Fruit fly (Drosophila melanogaster) whole organism, embryonic: ENCODE data around the gene PIP82.

Experiments
- CG14441 ChIP-seq: fragments of 200-800 bp; sonication (Bioruptor generic); IDR thresholded peaks from 2 replicates; pipeline ENCODE4 v1.3.6; 2022; ENCODE audit warnings: missing biosample characterization, missing genetic modification characterization
- CG15479 ChIP-seq: fragments of 200-800 bp; sonication (Bioruptor generic); optimal IDR thresholded peaks from 3 replicates; lab custom pipeline; 2019; ENCODE audit warnings: missing biosample characterization, mild to moderate bottlenecking, missing genetic modification characterization, moderate library complexity
- CG17385 ChIP-seq: fragments of 200-800 bp; sonication (Bioruptor generic); optimal IDR thresholded peaks from 3 replicates; lab custom pipeline; 2018; ENCODE audit warnings: missing biosample characterization, mild to moderate bottlenecking, missing genetic modification characterization
- CG17802 ChIP-seq: fragments of 200-800 bp; sonication (Bioruptor generic); optimal IDR thresholded peaks from 2 replicates; lab custom pipeline; 2018; ENCODE audit warnings: missing biosample characterization, mild to moderate bottlenecking, missing genetic modification characterization, moderate library complexity
- CG2875 ChIP-seq: fragments of 200-800 bp; sonication (Bioruptor generic); optimal IDR thresholded peaks from 2 replicates; lab custom pipeline; 2017; ENCODE audit warnings: missing biosample characterization, mild to moderate bottlenecking, missing genetic modification characterization, missing genetic modification reagents
- CG30431 ChIP-seq: fragments of 200-800 bp; sonication (Bioruptor generic); optimal IDR thresholded peaks from 2 replicates; lab custom pipeline; 2017; ENCODE audit warnings: missing biosample characterization, missing genetic modification characterization
- CG31441 ChIP-seq: fragments of 200-800 bp; sonication (Bioruptor generic); IDR thresholded peaks from 2 replicates; pipeline ENCODE4 v1.3.6; 2022; ENCODE audit warnings: missing biosample characterization, missing genetic modification characterization
- CG32532 ChIP-seq: fragments of 200-800 bp; sonication (Bioruptor generic); IDR thresholded peaks from 2 replicates; pipeline ENCODE4 v1.3.6; 2022; ENCODE audit warnings: missing biosample characterization, missing genetic modification characterization
- CG3995 ChIP-seq: fragments of 200-800 bp; sonication (Bioruptor generic); optimal IDR thresholded peaks from 3 replicates; lab custom pipeline; 2016; ENCODE audit warnings: missing biosample characterization, missing genetic modification characterization
- CG42726 ChIP-seq: fragments of 200-800 bp; sonication (Bioruptor generic); IDR thresholded peaks from 2 replicates; pipeline ENCODE4 v1.3.6; 2022; ENCODE audit warnings: missing biosample characterization, missing genetic modification characterization; ENCODE audit not compliant: partially characterized antibody
- CG43689 ChIP-seq: fragments of 200-800 bp; sonication (Bioruptor generic); IDR thresholded peaks from 2 replicates; pipeline ENCODE4 v1.3.6; 2022; ENCODE audit warnings: missing biosample characterization, missing genetic modification characterization
- CG4404 ChIP-seq: fragments of 200-800 bp; sonication (Bioruptor generic); IDR thresholded peaks from 2 replicates; pipeline ENCODE4 v1.3.6; 2022; ENCODE audit warnings: missing biosample characterization, missing genetic modification characterization
- CG4424 ChIP-seq: fragments of 200-800 bp; sonication (Bioruptor generic); optimal IDR thresholded peaks from 3 replicates; lab custom pipeline; 2016; ENCODE audit warnings: missing biosample characterization, missing genetic modification characterization
- CG6272 ChIP-seq: fragments of 200-800 bp; sonication (Bioruptor generic); IDR thresholded peaks from 2 replicates; pipeline ENCODE4 v1.3.6; 2022; ENCODE audit warnings: missing biosample characterization, missing genetic modification characterization
- CG6689 ChIP-seq: fragments of 200-800 bp; sonication (Bioruptor generic); IDR thresholded peaks from 2 replicates; pipeline ENCODE4 v1.3.6; 2022; ENCODE audit warnings: missing biosample characterization, missing genetic modification characterization
- CG8281 ChIP-seq: fragments of 200-800 bp; sonication (Bioruptor generic); optimal IDR thresholded peaks from 2 replicates; lab custom pipeline; 2018; ENCODE audit warnings: missing biosample characterization, mild to moderate bottlenecking, missing genetic modification characterization, moderate library complexity
- CG8290 ChIP-seq, 3 experiments: fragments of 200-800 bp; sonication (Bioruptor generic); optimal IDR thresholded peaks; 2 replicates each; lab custom pipeline; 2016 to 2019; ENCODE audit warnings: missing biosample characterization in 3 of 3, missing genetic modification characterization in 3 of 3, mild to moderate bottlenecking in 2 of 3, moderate library complexity in 1 of 3
- CG8359 ChIP-seq: fragments of 200-800 bp; sonication (Bioruptor generic); optimal IDR thresholded peaks from 2 replicates; lab custom pipeline; 2017; ENCODE audit warnings: missing biosample characterization, mild to moderate bottlenecking, missing genetic modification characterization, borderline replicate concordance
- CG9727 ChIP-seq: fragments of 200-800 bp; sonication (Bioruptor generic); optimal IDR thresholded peaks from 3 replicates; lab custom pipeline; 2017; ENCODE audit warnings: missing biosample characterization, mild to moderate bottlenecking, missing genetic modification characterization
- CG9817 ChIP-seq: fragments of 200-800 bp; sonication (Bioruptor generic); optimal IDR thresholded peaks from 2 replicates; lab custom pipeline; 2018; ENCODE audit warnings: missing biosample characterization, mild to moderate bottlenecking, missing genetic modification characterization, moderate library complexity
- Dref ChIP-seq: fragments of 200-800 bp; sonication (Bioruptor generic); IDR thresholded peaks from 2 replicates; pipeline ENCODE4 v1.3.6; 2022; ENCODE audit warnings: missing biosample characterization, missing genetic modification characterization
- Drgx ChIP-seq: fragments of 200-800 bp; sonication (Bioruptor generic); IDR thresholded peaks from 2 replicates; pipeline ENCODE4 v1.3.6; 2022; ENCODE audit warnings: missing biosample characterization, missing genetic modification characterization
- Elba2 ChIP-seq: fragments of 200-800 bp; sonication (Bioruptor generic); optimal IDR thresholded peaks from 3 replicates; lab custom pipeline; 2016; ENCODE audit warnings: missing biosample characterization, missing genetic modification characterization
- Gsc ChIP-seq: fragments of 200-800 bp; sonication (Bioruptor generic); IDR thresholded peaks from 2 replicates; pipeline ENCODE4 v1.3.6; 2022; ENCODE audit warnings: missing biosample characterization, missing genetic modification characterization
- HLH3B ChIP-seq: fragments of 200-800 bp; sonication (Bioruptor generic); IDR thresholded peaks from 2 replicates; pipeline ENCODE4 v1.3.6; 2022; ENCODE audit warnings: missing biosample characterization, missing genetic modification characterization
- Hsf ChIP-seq: fragments of 200-800 bp; sonication (Bioruptor generic); optimal IDR thresholded peaks from 3 replicates; lab custom pipeline; 2016; ENCODE audit warnings: missing biosample characterization, missing genetic modification characterization
- Jarid2 ChIP-seq: fragments of 200-800 bp; sonication (Bioruptor generic); optimal IDR thresholded peaks from 3 replicates; lab custom pipeline; 2017; ENCODE audit warnings: mild to moderate bottlenecking, missing biosample characterization, missing genetic modification reagents, missing genetic modification characterization
- MTF-1 ChIP-seq: fragments of 200-800 bp; sonication (Bioruptor generic); optimal IDR thresholded peaks from 2 replicates; lab custom pipeline; 2018; ENCODE audit warnings: missing biosample characterization, mild to moderate bottlenecking, missing genetic modification characterization, borderline replicate concordance
- NK7.1 ChIP-seq: fragments of 200-800 bp; sonication (Bioruptor generic); optimal IDR thresholded peaks from 3 replicates; lab custom pipeline; 2016; ENCODE audit warnings: missing biosample characterization, missing genetic modification characterization
- Opbp ChIP-seq: fragments of 200-800 bp; sonication (Bioruptor generic); IDR thresholded peaks from 3 replicates; pipeline ENCODE4 v1.3.6; 2022; ENCODE audit warnings: missing biosample characterization, missing genetic modification characterization; ENCODE audit not compliant: partially characterized antibody
- Tbp ChIP-seq: fragments of >200 bp; optimal IDR thresholded peaks from 2 replicates; lab custom pipeline; 2018; ENCODE audit warnings: missing biosample characterization, missing genetic modification characterization
- abd-A ChIP-seq: fragments of 200-800 bp; sonication (Bioruptor generic); optimal IDR thresholded peaks from 3 replicates; lab custom pipeline; 2019; ENCODE audit warnings: missing biosample characterization, mild to moderate bottlenecking, missing genetic modification characterization, moderate library complexity
- aop ChIP-seq: fragments of 200-800 bp; sonication (Bioruptor generic); IDR thresholded peaks from 2 replicates; pipeline ENCODE4 v1.3.6; 2022; ENCODE audit warnings: missing biosample characterization, missing genetic modification characterization
- emc ChIP-seq: fragments of 200-800 bp; sonication (Bioruptor generic); optimal IDR thresholded peaks from 2 replicates; lab custom pipeline; 2016; ENCODE audit warnings: missing biosample characterization, missing genetic modification characterization
- fd64A ChIP-seq: fragments of 200-800 bp; sonication (Bioruptor generic); optimal IDR thresholded peaks from 3 replicates; lab custom pipeline; 2018; ENCODE audit warnings: missing biosample characterization, mild to moderate bottlenecking, missing genetic modification characterization
- fru ChIP-seq: fragments of >200 bp; optimal IDR thresholded peaks from 2 replicates; lab custom pipeline; 2017
- gcm ChIP-seq: fragments of 200-800 bp; sonication (Bioruptor generic); optimal IDR thresholded peaks from 2 replicates; lab custom pipeline; 2019; ENCODE audit warnings: missing biosample characterization, mild to moderate bottlenecking, missing genetic modification characterization, moderate library complexity
- gsb ChIP-seq: fragments of 200-800 bp; sonication (Bioruptor generic); IDR thresholded peaks from 2 replicates; pipeline ENCODE4 v1.3.6; 2022; ENCODE audit warnings: missing biosample characterization, missing genetic modification characterization
- hth ChIP-seq: fragments of >200 bp; optimal IDR thresholded peaks from 2 replicates; lab custom pipeline; 2017; ENCODE audit warnings: inconsistent platforms
- knrl ChIP-seq: fragments of 200-800 bp; sonication (Bioruptor generic); IDR thresholded peaks from 3 replicates; pipeline ENCODE4 v1.3.6; 2022; ENCODE audit warnings: missing biosample characterization, missing genetic modification characterization; ENCODE audit not compliant: partially characterized antibody
- lilli ChIP-seq: fragments of 200-800 bp; sonication (Bioruptor generic); optimal IDR thresholded peaks from 3 replicates; lab custom pipeline; 2016; ENCODE audit warnings: missing biosample characterization, missing genetic modification characterization
- nerfin-2 ChIP-seq: fragments of 200-800 bp; sonication (Bioruptor generic); IDR thresholded peaks from 2 replicates; pipeline ENCODE4 v1.3.6; 2022; ENCODE audit warnings: missing biosample characterization, missing genetic modification characterization; ENCODE audit not compliant: partially characterized antibody
- odd ChIP-seq: fragments of 200-800 bp; sonication (Bioruptor generic); optimal IDR thresholded peaks from 2 replicates; lab custom pipeline; 2017; ENCODE audit warnings: missing biosample characterization, mild to moderate bottlenecking, missing genetic modification characterization
- pnt ChIP-seq: fragments of 200-800 bp; sonication (Bioruptor generic); optimal IDR thresholded peaks from 3 replicates; lab custom pipeline; 2016; ENCODE audit warnings: missing biosample characterization, missing genetic modification characterization
- sens-2 ChIP-seq: fragments of 200-800 bp; sonication (Bioruptor generic); IDR thresholded peaks from 2 replicates; pipeline ENCODE4 v1.3.6; 2022; ENCODE audit warnings: missing biosample characterization, missing genetic modification characterization
- sima ChIP-seq: fragments of 200-800 bp; sonication (Bioruptor generic); optimal IDR thresholded peaks from 2 replicates; lab custom pipeline; 2016; ENCODE audit warnings: missing biosample characterization, missing genetic modification characterization
- slbo ChIP-seq: fragments of 200-800 bp; sonication (Bioruptor generic); IDR thresholded peaks from 2 replicates; pipeline ENCODE4 v1.3.6; 2022; ENCODE audit warnings: missing biosample characterization, missing genetic modification characterization
- slp2 ChIP-seq: fragments of 200-800 bp; sonication (Bioruptor generic); optimal IDR thresholded peaks from 2 replicates; lab custom pipeline; 2016; ENCODE audit warnings: missing biosample characterization, missing genetic modification characterization
- tin ChIP-seq: fragments of 200-800 bp; sonication (Bioruptor generic); optimal IDR thresholded peaks from 3 replicates; lab custom pipeline; 2016; ENCODE audit warnings: missing biosample characterization, missing genetic modification characterization
- tll ChIP-seq, 2 experiments: fragments of 200-800 bp in 1 of 2; fragments of >200 bp in 1 of 2; sonication (Bioruptor generic) in 1 of 2; optimal IDR thresholded peaks; 2 replicates each; lab custom pipeline; 2017 to 2019; ENCODE audit warnings: missing biosample characterization in 2 of 2, missing genetic modification characterization in 2 of 2, mild to moderate bottlenecking in 1 of 2, moderate library complexity in 1 of 2
- toy ChIP-seq: fragments of 200-800 bp; sonication (Bioruptor generic); IDR thresholded peaks from 2 replicates; pipeline ENCODE4 v1.3.6; 2022; ENCODE audit warnings: missing biosample characterization, missing genetic modification characterization
- zen ChIP-seq: fragments of 200-800 bp; sonication (Bioruptor generic); optimal IDR thresholded peaks from 3 replicates; lab custom pipeline; 2018; ENCODE audit warnings: missing biosample characterization, mild to moderate bottlenecking, missing genetic modification characterization, moderate library complexity

PIP82 gene

dm6 chrX:8493473-8493872 lies 36.0 kb downstream of the PIP82 start (continued):
- TF ChIP-seq fd64A (GFP tag; lab: Kevin White, UChicago): no peak
- no peak for TF ChIP-seq slp2 (GFP tag; lab: Kevin White, UChicago)
- TF ChIP-seq CG6689 (GFP tag; lab: Robert Waterston, UW): peak; percentile 57
- no peak for TF ChIP-seq pnt
- no peak for TF ChIP-seq CG17802 (tag; lab: Kevin White, UChicago)
- TF ChIP-seq Gsc (GFP tag; lab: Robert Waterston, UW): no peak
- TF ChIP-seq CG43689 (GFP tag; lab: Robert Waterston, UW): peak; percentile 31; the same call in 1 of the 2 replicates
- no peak for TF ChIP-seq CG8281
- no peak for TF ChIP-seq CG15479 (GFP tag; lab: Kevin White, UChicago)
- peak; percentile 38 for TF ChIP-seq CG9817 (tag; lab: Kevin White, UChicago)
- peak; percentile 39 for TF ChIP-seq Hsf (GFP tag; lab: Kevin White, UChicago)
- TF ChIP-seq hth (lab: Kevin White, UChicago): no peak
- TF ChIP-seq CG4404 (GFP tag; lab: Robert Waterston, UW): no peak
- no peak for TF ChIP-seq CG3995 (GFP tag; lab: Kevin White, UChicago)
- peak; percentile 69 for TF ChIP-seq slbo
- no peak for TF ChIP-seq fru (lab: Kevin White, UChicago)
- no peak for TF ChIP-seq Dref (GFP tag; lab: Robert Waterston, UW)
- TF ChIP-seq Opbp (GFP tag; lab: Robert Waterston, UW): no peak
- no peak for TF ChIP-seq zen (tag; lab: Kevin White, UChicago)
- TF ChIP-seq CG32532 (GFP tag; lab: Robert Waterston, UW): peak; percentile 72
- TF ChIP-seq aop: no peak
- no peak for TF ChIP-seq CG9727 (GFP tag; lab: Kevin White, UChicago)
- TF ChIP-seq tll (GFP tag; optimal IDR thresholded peaks at IDR 0.05; lab: Kevin White, UChicago): no peak
- TF ChIP-seq HLH3B (GFP tag; lab: Robert Waterston, UW): peak; percentile 16; the same call in 1 of the 2 replicates
- no peak for TF ChIP-seq odd
- TF ChIP-seq CG30431: no peak
- no peak for TF ChIP-seq nerfin-2
- no peak for TF ChIP-seq knrl
- no peak for TF ChIP-seq CG42726
- peak; percentile 37; the same call in 1 of the 2 replicates for TF ChIP-seq gsb (GFP tag; lab: Robert Waterston, UW)
- no peak for TF ChIP-seq Elba2 (GFP tag; lab: Kevin White, UChicago)
- no peak for TF ChIP-seq abd-A (tag; lab: Kevin White, UChicago)
- TF ChIP-seq Tbp (GFP tag; lab: Kevin White, UChicago): no peak
- peak; percentile 12 for TF ChIP-seq NK7.1 (GFP tag; lab: Kevin White, UChicago)
- no peak for TF ChIP-seq CG4424 (GFP tag; lab: Kevin White, UChicago)
- TF ChIP-seq lilli (GFP tag; lab: Kevin White, UChicago): peak; percentile 54
- TF ChIP-seq emc (GFP tag; lab: Kevin White, UChicago): no peak
- no peak for TF ChIP-seq CG2875
- no peak for TF ChIP-seq toy (GFP tag; lab: Robert Waterston, UW)
- no peak for TF ChIP-seq Drgx (GFP tag; lab: Robert Waterston, UW)
- TF ChIP-seq Jarid2: no peak
- TF ChIP-seq gcm (GFP tag; lab: Kevin White, UChicago): no peak
- TF ChIP-seq CG14441: peak; percentile 66
- no peak for TF ChIP-seq sens-2 (GFP tag; lab: Robert Waterston, UW)
- TF ChIP-seq sima (GFP tag; lab: Kevin White, UChicago): no peak
- no peak for TF ChIP-seq CG17385
- no peak for TF ChIP-seq CG31441 (GFP tag; lab: Robert Waterston, UW)
- TF ChIP-seq CG8359 (GFP tag; lab: Kevin White, UChicago): no peak
- TF ChIP-seq tin (GFP tag; lab: Kevin White, UChicago): no peak
- TF ChIP-seq CG6272: 0 out of 2 replicates have a peak, but pooled peaks have one; percentile 19
- TF ChIP-seq CG8290 (GFP tag; optimal IDR thresholded peaks at IDR 0.05; lab: Kevin White, UChicago): no peak
- peak in 1 of 2 experiments; percentile 87 for TF ChIP-seq CG8290 (tag; optimal IDR thresholded peaks at IDR 0.05; lab: Kevin White, UChicago)
- TF ChIP-seq MTF-1 (GFP tag; lab: Kevin White, UChicago): no peak
